Fruit fly (Drosophila melanogaster) whole organism, pupa: ENCODE results near the gene CG34310.

Experiments used
- CG10348 ChIP-seq: fragments of 200-800 bp; sonication (Bioruptor generic); IDR thresholded peaks from 2 replicates; pipeline ENCODE4 v1.3.6; 2022; ENCODE audit warnings: missing biosample characterization, missing genetic modification characterization
- CG12605 ChIP-seq: fragments of 200-800 bp; sonication (Bioruptor generic); IDR thresholded peaks from 2 replicates; pipeline ENCODE4 v1.3.6; 2022; ENCODE audit warnings: missing biosample characterization, missing genetic modification characterization
- CG13204 ChIP-seq: fragments of 200-800 bp; sonication (Bioruptor generic); optimal IDR thresholded peaks from 2 replicates; lab custom pipeline; 2018; ENCODE audit warnings: missing biosample characterization, mild to moderate bottlenecking, missing genetic modification characterization, moderate library complexity
- CG14655 ChIP-seq: fragments of 200-800 bp; sonication (Bioruptor generic); optimal IDR thresholded peaks from 3 replicates; lab custom pipeline; 2017; ENCODE audit warnings: mild to moderate bottlenecking, missing biosample characterization, missing genetic modification reagents, missing genetic modification characterization
- CG15710 ChIP-seq: fragments of 200-800 bp; sonication (Bioruptor generic); optimal IDR thresholded peaks from 2 replicates; lab custom pipeline; 2018; ENCODE audit warnings: missing biosample characterization, mild to moderate bottlenecking, missing genetic modification characterization, moderate library complexity
- CG17806 ChIP-seq: fragments of 200-800 bp; sonication (Bioruptor generic); optimal IDR thresholded peaks from 2 replicates; lab custom pipeline; 2018; ENCODE audit warnings: missing biosample characterization, mild to moderate bottlenecking, missing genetic modification characterization, moderate library complexity
- CG32121 ChIP-seq: fragments of 200-800 bp; sonication (Bioruptor generic); IDR thresholded peaks from 2 replicates; pipeline ENCODE4 v1.3.6; 2022; ENCODE audit warnings: missing biosample characterization, missing genetic modification characterization
- CG34367 ChIP-seq: fragments of 200-800 bp; sonication (Bioruptor generic); optimal IDR thresholded peaks from 2 replicates; lab custom pipeline; 2018; ENCODE audit warnings: missing biosample characterization, mild to moderate bottlenecking, missing genetic modification characterization
- CG4496 ChIP-seq: fragments of 200-800 bp; sonication (Bioruptor generic); IDR thresholded peaks from 3 replicates; pipeline ENCODE4 v1.3.6; 2022; ENCODE audit warnings: missing biosample characterization, missing genetic modification characterization
- CG8159 ChIP-seq: fragments of 200-800 bp; sonication (Bioruptor generic); optimal IDR thresholded peaks from 3 replicates; lab custom pipeline; 2018; ENCODE audit warnings: missing biosample characterization, mild to moderate bottlenecking, missing genetic modification characterization, moderate library complexity
- CG8301 ChIP-seq: fragments of 200-800 bp; sonication (Bioruptor generic); optimal IDR thresholded peaks from 2 replicates; lab custom pipeline; 2018; ENCODE audit warnings: missing biosample characterization, mild to moderate bottlenecking, missing genetic modification characterization
- CG9948 ChIP-seq: fragments of 200-800 bp; sonication (Bioruptor generic); optimal IDR thresholded peaks from 2 replicates; lab custom pipeline; 2018; ENCODE audit warnings: missing biosample characterization, mild to moderate bottlenecking, missing genetic modification characterization, moderate library complexity
- D1 ChIP-seq: fragments of 200-800 bp; sonication (Bioruptor generic); optimal IDR thresholded peaks from 2 replicates; lab custom pipeline; 2018; ENCODE audit warnings: missing biosample characterization, mild to moderate bottlenecking, missing genetic modification characterization, moderate library complexity
- EcR ChIP-seq: fragments of 200-800 bp; sonication (Bioruptor generic); optimal IDR thresholded peaks from 3 replicates; lab custom pipeline; 2019; ENCODE audit warnings: missing biosample characterization, missing genetic modification characterization, mild to moderate bottlenecking, moderate library complexity, missing genetic modification reagents
- Ets98B ChIP-seq: fragments of 200-800 bp; sonication (Bioruptor generic); IDR thresholded peaks from 2 replicates; pipeline ENCODE4 v1.3.6; 2022; ENCODE audit warnings: missing biosample characterization, missing genetic modification characterization
- Pif1A ChIP-seq: fragments of 200-800 bp; sonication (Bioruptor generic); optimal IDR thresholded peaks from 3 replicates; lab custom pipeline; 2016; ENCODE audit warnings: missing biosample characterization, missing genetic modification characterization
- Pif1B ChIP-seq: fragments of 200-800 bp; sonication (Bioruptor generic); optimal IDR thresholded peaks from 3 replicates; lab custom pipeline; 2016; ENCODE audit warnings: missing biosample characterization, missing genetic modification characterization
- Snoo ChIP-seq: fragments of 200-800 bp; sonication (Bioruptor generic); optimal IDR thresholded peaks from 3 replicates; lab custom pipeline; 2017; ENCODE audit warnings: missing biosample characterization, mild to moderate bottlenecking, missing genetic modification characterization, inconsistent platforms
- fd96Ca ChIP-seq: fragments of 200-800 bp; sonication (Bioruptor generic); IDR thresholded peaks from 3 replicates; pipeline ENCODE4 v1.3.6; 2022; ENCODE audit warnings: missing biosample characterization, missing genetic modification characterization
- gl ChIP-seq: fragments of 200-800 bp; sonication (Bioruptor generic); optimal IDR thresholded peaks from 2 replicates; lab custom pipeline; 2018; ENCODE audit warnings: missing biosample characterization, mild to moderate bottlenecking, missing genetic modification characterization
- rn ChIP-seq: fragments of 200-800 bp; sonication (Bioruptor generic); IDR thresholded peaks from 2 replicates; pipeline ENCODE4 v1.3.6; 2022; ENCODE audit warnings: missing biosample characterization, missing genetic modification characterization

Gene CG34310

dm6 chr2L:6677453-6677852, 14.0 kb downstream of the CG34310 start, which contains the start of gene Nse1:
Gene Nse1, minus strand, starts transcription at chr2L:6677625.
- no peak for TF ChIP-seq CG4496 (GFP tag; lab: Robert Waterston, UW)
- TF ChIP-seq CG32121 (GFP tag; lab: Robert Waterston, UW): no peak
- TF ChIP-seq CG12605: no peak
- no peak for TF ChIP-seq CG15710 (tag; lab: Kevin White, UChicago)
- TF ChIP-seq CG13204 (GFP tag; lab: Kevin White, UChicago): no peak
- no peak for TF ChIP-seq CG10348 (GFP tag; lab: Robert Waterston, UW)
- TF ChIP-seq Ets98B (GFP tag; lab: Robert Waterston, UW): no peak
- TF ChIP-seq Pif1A: no peak
- TF ChIP-seq Snoo: no peak

- TF ChIP-seq CG8159 (tag; lab: Kevin White, UChicago): no peak
- TF ChIP-seq EcR: no peak
- TF ChIP-seq CG14655: no peak
- no peak for TF ChIP-seq Snoo
- TF ChIP-seq rn (GFP tag; lab: Robert Waterston, UW): no peak
- TF ChIP-seq CG10348 (GFP tag; lab: Robert Waterston, UW): no peak
- TF ChIP-seq CG13204 (GFP tag; lab: Kevin White, UChicago): no peak
- no peak for TF ChIP-seq CG32121 (GFP tag; lab: Robert Waterston, UW)
- TF ChIP-seq fd96Ca (GFP tag; lab: Robert Waterston, UW): no peak
- TF ChIP-seq CG9948 (tag; lab: Kevin White, UChicago): no peak
- TF ChIP-seq CG34367 (tag; lab: Kevin White, UChicago): no peak
- no peak for TF ChIP-seq CG17806
- no peak for TF ChIP-seq CG15710 (tag; lab: Kevin White, UChicago)
- TF ChIP-seq Pif1A: no peak
- TF ChIP-seq CG8301 (tag; lab: Kevin White, UChicago): no peak
- TF ChIP-seq gl: no peak
- no peak for TF ChIP-seq Pif1B (GFP tag; lab: Kevin White, UChicago)
- no peak for TF ChIP-seq CG4496 (GFP tag; lab: Robert Waterston, UW)
These were observed 19.4 kb downstream of the CG34310 start for dm6 chr2L:6682909-6683308.

dm6 chr2L:6683992-6684882, 20.8 kb downstream of the CG34310 start, which contains the start of gene Nhe3:
Gene Nhe3, minus strand, starts transcription at chr2L:6684364.
- TF ChIP-seq CG13204 (GFP tag; lab: Kevin White, UChicago) (no peak), CG12605 (peak; percentile 55; the same call in 1 of the 2 replicates), CG14655 (no peak), CG32121 (GFP tag; lab: Robert Waterston, UW) (peak; percentile 68), CG8301 (tag; lab: Kevin White, UChicago) (no peak), CG15710 (tag; lab: Kevin White, UChicago) (peak; percentile 65), CG10348 (GFP tag; lab: Robert Waterston, UW) (no peak), Snoo (peak; percentile 79), CG8159 (tag; lab: Kevin White, UChicago) (no peak), CG34367 (tag; lab: Kevin White, UChicago) (no peak), fd96Ca (GFP tag; lab: Robert Waterston, UW) (peak; percentile 78), Pif1B (GFP tag; lab: Kevin White, UChicago) (peak; percentile 21), Ets98B (GFP tag; lab: Robert Waterston, UW) (peak; percentile 70), Pif1A (peak; percentile 34), rn (GFP tag; lab: Robert Waterston, UW) (peak; percentile 19; the same call in 1 of the 2 replicates), EcR (no peak), gl (no peak), CG17806 (peak; percentile 54), D1 (tag; lab: Kevin White, UChicago) (no peak), CG4496 (GFP tag; lab: Robert Waterston, UW) (peak; percentile 77), CG9948 (tag; lab: Kevin White, UChicago) (no peak)

dm6 chr2L:6686612-6687011, 23.1 kb downstream of the CG34310 start, which contains the start of gene CG11327:
Gene CG11327, minus strand, starts transcription at chr2L:6686712.
- TF ChIP-seq CG15710 (tag; lab: Kevin White, UChicago) (no peak), CG32121 (GFP tag; lab: Robert Waterston, UW) (no peak), CG12605 (no peak), CG34367 (tag; lab: Kevin White, UChicago) (no peak), Snoo (no peak), CG13204 (GFP tag; lab: Kevin White, UChicago) (no peak), Pif1A (no peak), EcR (no peak), CG10348 (GFP tag; lab: Robert Waterston, UW) (no peak), rn (GFP tag; lab: Robert Waterston, UW) (no peak), CG8301 (tag; lab: Kevin White, UChicago) (no peak)

dm6 chr2L:6692048-6692447, 28.6 kb downstream of the CG34310 start:
- TF ChIP-seq EcR: no peak
- TF ChIP-seq Pif1B (GFP tag; lab: Kevin White, UChicago): no peak
- no peak for TF ChIP-seq fd96Ca (GFP tag; lab: Robert Waterston, UW)
- TF ChIP-seq Ets98B (GFP tag; lab: Robert Waterston, UW): no peak
- TF ChIP-seq CG8301 (tag; lab: Kevin White, UChicago): peak; percentile 30
- peak; percentile 14 for TF ChIP-seq CG34367 (tag; lab: Kevin White, UChicago)
- TF ChIP-seq gl: no peak
- no peak for TF ChIP-seq CG13204 (GFP tag; lab: Kevin White, UChicago)
- TF ChIP-seq CG10348 (GFP tag; lab: Robert Waterston, UW): no peak
- peak; percentile 33 for TF ChIP-seq CG17806
- TF ChIP-seq CG32121 (GFP tag; lab: Robert Waterston, UW): no peak
- peak; percentile 4 for TF ChIP-seq CG8159 (tag; lab: Kevin White, UChicago)
- TF ChIP-seq CG9948 (tag; lab: Kevin White, UChicago): peak; percentile 25
- TF ChIP-seq CG14655: peak; percentile 59
- no peak for TF ChIP-seq CG4496 (GFP tag; lab: Robert Waterston, UW)
- no peak for TF ChIP-seq Snoo
- no peak for TF ChIP-seq D1 (tag; lab: Kevin White, UChicago)
- peak; percentile 22 for TF ChIP-seq Pif1A
- peak; percentile 1 for TF ChIP-seq CG15710 (tag; lab: Kevin White, UChicago)
- no peak for TF ChIP-seq CG12605
- TF ChIP-seq rn (GFP tag; lab: Robert Waterston, UW): no peak
